Worm (Caenorhabditis elegans) whole organism, L2 larva: Measurements from ENCODE around the gene F02A9.1.

ENCODE experiments used
- C34F6.9 ChIP-seq: fragments of 150-350 bp; optimal IDR thresholded peaks from 2 replicates; lab custom pipeline; 2014; ENCODE audit warnings: missing biosample characterization, missing genetic modification characterization
- Y55F3AM.14 ChIP-seq: fragments of 200-800 bp; sonication (Bioruptor generic); optimal IDR thresholded peaks from 2 replicates; lab custom pipeline; 2018; ENCODE audit warnings: mild to moderate bottlenecking, missing genetic modification characterization, missing compliant biosample characterization
- ZK546.5 ChIP-seq: sonication (generic microtip); optimal IDR thresholded peaks from 2 replicates; lab custom pipeline; 2017; ENCODE audit warnings: missing biosample characterization, missing genetic modification characterization
- alr-1 ChIP-seq: fragments of 150-350 bp; optimal IDR thresholded peaks from 2 replicates; lab custom pipeline; 2014; ENCODE audit warnings: missing biosample characterization, missing genetic modification characterization
- aly-2 ChIP-seq: fragments of 150-350 bp; optimal IDR thresholded peaks from 2 replicates; lab custom pipeline; 2014; ENCODE audit warnings: missing biosample characterization, missing genetic modification characterization
- ama-1 ChIP-seq: fragments of 150-350 bp; optimal IDR thresholded peaks from 2 replicates; lab custom pipeline; 2018; ENCODE audit warnings: inconsistent platforms
- blmp-1 ChIP-seq: sonication (generic microtip); optimal IDR thresholded peaks from 2 replicates; lab custom pipeline; 2017; ENCODE audit warnings: missing genetic modification characterization, mild to moderate bottlenecking, missing compliant biosample characterization, antibody characterized with exemption, moderate library complexity; ENCODE audit not compliant: insufficient read depth
- ceh-16 ChIP-seq: fragments of 150-350 bp; optimal IDR thresholded peaks from 2 replicates; lab custom pipeline; 2014; ENCODE audit warnings: missing biosample characterization, missing genetic modification characterization
- ceh-82 ChIP-seq: fragments of 150-350 bp; optimal IDR thresholded peaks from 2 replicates; lab custom pipeline; 2014; ENCODE audit warnings: missing biosample characterization, missing genetic modification characterization
- crh-2 ChIP-seq: sonication (generic microtip); optimal IDR thresholded peaks from 2 replicates; lab custom pipeline; 2017; ENCODE audit warnings: missing biosample characterization, missing genetic modification characterization
- dmd-4 ChIP-seq: sonication (generic microtip); optimal IDR thresholded peaks from 2 replicates; lab custom pipeline; 2017; ENCODE audit warnings: missing biosample characterization, missing genetic modification characterization
- elt-1 ChIP-seq: fragments of 150-350 bp; optimal IDR thresholded peaks from 2 replicates; lab custom pipeline; 2014; ENCODE audit warnings: missing biosample characterization, missing genetic modification characterization
- elt-3 ChIP-seq: sonication (generic microtip); optimal IDR thresholded peaks from 2 replicates; lab custom pipeline; 2017; ENCODE audit warnings: missing biosample characterization, missing genetic modification characterization
- fos-1 ChIP-seq: fragments of 150-350 bp; optimal IDR thresholded peaks from 2 replicates; lab custom pipeline; 2014; ENCODE audit warnings: missing biosample characterization, missing genetic modification characterization
- gmeb-1 ChIP-seq: fragments of 150-350 bp; optimal IDR thresholded peaks from 2 replicates; lab custom pipeline; 2014; ENCODE audit warnings: missing biosample characterization, missing genetic modification characterization
- lin-11 ChIP-seq: fragments of 150-350 bp; sonication (generic microtip); optimal IDR thresholded peaks from 2 replicates; lab custom pipeline; 2014; ENCODE audit warnings: missing biosample characterization, missing genetic modification characterization, inconsistent platforms, mixed read lengths
- lsy-2 ChIP-seq, 2 experiments: fragments of 150-350 bp in 1 of 2; sonication (generic microtip) in 1 of 2; optimal IDR thresholded peaks; 2 replicates each; lab custom pipeline; 2014 to 2017; ENCODE audit warnings: missing biosample characterization in 2 of 2, missing genetic modification characterization in 2 of 2
- mbf-1 ChIP-seq: sonication (generic microtip); optimal IDR thresholded peaks from 2 replicates; lab custom pipeline; 2017; ENCODE audit warnings: missing biosample characterization, missing genetic modification characterization
- mdl-1 ChIP-seq, 2 experiments: fragments of 150-350 bp in 1 of 2; sonication (generic microtip) in 1 of 2; optimal IDR thresholded peaks; 2 replicates each; lab custom pipeline; 2017; ENCODE audit warnings: missing biosample characterization in 2 of 2, missing genetic modification characterization in 2 of 2
- nhr-11 ChIP-seq: fragments of 150-350 bp; optimal IDR thresholded peaks from 2 replicates; lab custom pipeline; 2014; ENCODE audit warnings: missing biosample characterization, missing genetic modification characterization
- nhr-129 ChIP-seq: fragments of 150-350 bp; optimal IDR thresholded peaks from 2 replicates; lab custom pipeline; 2014; ENCODE audit warnings: missing biosample characterization, missing genetic modification characterization
- nhr-21 ChIP-seq: fragments of 150-350 bp; optimal IDR thresholded peaks from 2 replicates; lab custom pipeline; 2014; ENCODE audit warnings: missing biosample characterization, missing genetic modification characterization
- nhr-23 ChIP-seq: fragments of 150-350 bp; optimal IDR thresholded peaks from 2 replicates; lab custom pipeline; 2014; ENCODE audit warnings: missing biosample characterization, missing genetic modification reagents, missing genetic modification characterization
- nhr-25 ChIP-seq: fragments of 150-350 bp; sonication (generic microtip); optimal IDR thresholded peaks from 3 replicates; lab custom pipeline; 2014; ENCODE audit warnings: missing biosample characterization, missing genetic modification characterization
- nhr-6 ChIP-seq: fragments of 150-350 bp; optimal IDR thresholded peaks from 2 replicates; lab custom pipeline; 2014; ENCODE audit warnings: missing biosample characterization, missing genetic modification characterization
- nhr-77 ChIP-seq: fragments of 150-350 bp; optimal IDR thresholded peaks from 2 replicates; lab custom pipeline; 2014; ENCODE audit warnings: missing biosample characterization, missing genetic modification characterization
- peb-1 ChIP-seq: fragments of 150-350 bp; optimal IDR thresholded peaks from 2 replicates; lab custom pipeline; 2014; ENCODE audit warnings: missing biosample characterization, missing genetic modification characterization
- sem-4 ChIP-seq: fragments of 150-350 bp; optimal IDR thresholded peaks from 2 replicates; lab custom pipeline; 2014; ENCODE audit warnings: missing biosample characterization, missing genetic modification reagents, missing genetic modification characterization
- skn-1 ChIP-seq: sonication (generic microtip); optimal IDR thresholded peaks from 2 replicates; lab custom pipeline; 2017; ENCODE audit warnings: missing biosample characterization, missing genetic modification characterization
- sma-3 ChIP-seq: sonication (generic microtip); optimal IDR thresholded peaks from 2 replicates; lab custom pipeline; 2016; ENCODE audit warnings: missing genetic modification reagents, missing genetic modification characterization, missing compliant biosample characterization
- snpc-4 ChIP-seq: fragments of 150-350 bp; optimal IDR thresholded peaks from 2 replicates; lab custom pipeline; 2014; ENCODE audit warnings: missing biosample characterization, missing genetic modification characterization
- unc-55 ChIP-seq: fragments of 150-350 bp; sonication (generic microtip); optimal IDR thresholded peaks from 3 replicates; lab custom pipeline; 2014; ENCODE audit warnings: missing biosample characterization, missing genetic modification reagents, missing genetic modification characterization
- unc-62 ChIP-seq: fragments of 150-350 bp; optimal IDR thresholded peaks from 2 replicates; lab custom pipeline; 2014; ENCODE audit warnings: missing biosample characterization, missing genetic modification reagents, missing genetic modification characterization
- ztf-11 ChIP-seq: sonication (generic microtip); optimal IDR thresholded peaks from 2 replicates; lab custom pipeline; 2017; ENCODE audit warnings: missing biosample characterization, missing genetic modification characterization
- ztf-4 ChIP-seq: fragments of 150-350 bp; optimal IDR thresholded peaks from 2 replicates; lab custom pipeline; 2014; ENCODE audit warnings: missing biosample characterization, missing genetic modification characterization

F02A9.1 gene

ce11 chrIII:9043200-9043599 is 34.4 kb downstream of the F02A9.1 start, which contains the start of gene nac-2:
nac-2 (minus strand) TSS chrIII:9043300.
- no peak for TF ChIP-seq mdl-1 (tag; optimal IDR thresholded peaks at IDR 0.05; lab: Kevin White, UChicago)
- peak; percentile 20 for TF ChIP-seq nhr-25 (tag; lab: Kevin White, UChicago)

ce11 chrIII:9037658-9038057 is 40.0 kb downstream of the F02A9.1 start, which contains the start of gene R107.9:
R107.9 (plus strand) TSS chrIII:9037958.
- no peak for TF ChIP-seq unc-55 (GFP tag; lab: Kevin White, UChicago)
- no peak for TF ChIP-seq aly-2 (tag; lab: Kevin White, UChicago)
- no peak for TF ChIP-seq gmeb-1
- no peak for TF ChIP-seq unc-62
- no peak for TF ChIP-seq nhr-21 (tag; lab: Kevin White, UChicago)
- no peak for TF ChIP-seq ztf-11 (tag; lab: Kevin White, UChicago)
- no peak for TF ChIP-seq Y55F3AM.14 (GFP tag; lab: Kevin White, UChicago)
- TF ChIP-seq elt-3 = no peak
- no peak for TF ChIP-seq snpc-4 (tag; lab: Kevin White, UChicago)
- no peak for TF ChIP-seq ceh-82 (tag; lab: Kevin White, UChicago)
- TF ChIP-seq skn-1 (tag; lab: Kevin White, UChicago) = no peak
- TF ChIP-seq dmd-4 (tag; lab: Kevin White, UChicago) = no peak

DNA sequence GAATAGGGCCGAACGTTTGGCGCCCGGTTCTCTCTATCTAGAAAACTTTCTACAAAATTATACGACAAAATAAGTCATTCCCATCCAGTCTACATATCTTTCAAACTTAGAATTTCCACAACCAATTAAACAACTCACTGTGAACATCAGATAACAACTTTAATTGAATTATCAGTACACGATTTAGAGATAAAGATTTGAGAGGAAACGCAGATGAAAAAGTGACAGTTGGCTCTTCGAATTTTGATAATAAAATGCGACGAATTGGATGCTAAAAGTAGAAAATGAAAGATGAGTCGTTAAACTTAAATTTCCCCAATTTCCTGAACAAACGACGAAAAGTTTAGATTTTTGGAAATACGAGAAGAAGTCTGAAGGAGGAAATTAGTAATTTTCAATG is 42.6 kb downstream of the F02A9.1 start:
- TF ChIP-seq dmd-4 (tag; lab: Kevin White, UChicago) (no peak), C34F6.9 (no peak), elt-1 (no peak), fos-1 (peak; percentile 75), ZK546.5 (tag; lab: Kevin White, UChicago) (no peak), alr-1 (tag; lab: Kevin White, UChicago) (no peak), sem-4 (tag; lab: Kevin White, UChicago) (no peak), crh-2 (peak; percentile 33), snpc-4 (tag; lab: Kevin White, UChicago) (no peak), gmeb-1 (no peak), nhr-11 (tag; lab: Kevin White, UChicago) (no peak), peb-1 (tag; lab: Kevin White, UChicago) (no peak), nhr-25 (tag; lab: Kevin White, UChicago) (no peak), nhr-129 (tag; lab: Kevin White, UChicago) (no peak), ceh-82 (tag; lab: Kevin White, UChicago) (no peak), elt-3 (no peak), unc-62 (no peak), mbf-1 (no peak)
- TF ChIP-seq, all 48 proteins: peak for 2

ce11 chrIII:9034133-9034532 is 43.5 kb downstream of the F02A9.1 start:
- peak; percentile 48 for TF ChIP-seq fos-1
- no peak for TF ChIP-seq blmp-1 (tag; lab: Kevin White, UChicago)
- TF ChIP-seq unc-55 (GFP tag; lab: Kevin White, UChicago) = no peak

ce11 chrIII:9030818-9031217 is 46.8 kb downstream of the F02A9.1 start:
- TF ChIP-seq lsy-2 (tag; optimal IDR thresholded peaks at IDR 0.05; lab: Kevin White, UChicago) (peak in 1 of 2 experiments; percentile 4), ama-1 (lab: Kevin White, UChicago) (no peak), fos-1 (peak; percentile 45), sma-3 (no peak), ceh-16 (tag; lab: Kevin White, UChicago) (no peak), nhr-21 (tag; lab: Kevin White, UChicago) (no peak), dmd-4 (tag; lab: Kevin White, UChicago) (no peak), elt-3 (no peak), nhr-77 (tag; lab: Kevin White, UChicago) (no peak), ceh-82 (tag; lab: Kevin White, UChicago) (no peak)

- no peak for TF ChIP-seq nhr-6 (tag; lab: Kevin White, UChicago)
- TF ChIP-seq ztf-4 (tag; lab: Kevin White, UChicago) = no peak
- no peak for TF ChIP-seq snpc-4 (tag; lab: Kevin White, UChicago)
- TF ChIP-seq nhr-23 (tag; lab: Kevin White, UChicago) = no peak
- TF ChIP-seq nhr-25 (tag; lab: Kevin White, UChicago) = no peak
- no peak for TF ChIP-seq sma-3
- no peak for TF ChIP-seq peb-1 (tag; lab: Kevin White, UChicago)
- no peak for TF ChIP-seq skn-1 (tag; lab: Kevin White, UChicago)
- TF ChIP-seq alr-1 (tag; lab: Kevin White, UChicago) = no peak
- no peak for TF ChIP-seq sem-4 (tag; lab: Kevin White, UChicago)
- TF ChIP-seq lin-11 = no peak
- TF ChIP-seq ztf-11 (tag; lab: Kevin White, UChicago) = no peak
- TF ChIP-seq nhr-21 (tag; lab: Kevin White, UChicago) = no peak
These were observed 50.7 kb downstream of the F02A9.1 start, which contains the start of gene F59B2.13 for ce11 chrIII:9026951-9027350. F59B2.13 (minus strand) TSS chrIII:9027051.
